Worm (Caenorhabditis elegans) whole organism, L4/young adult: Measurements from ENCODE around the gene C06E8.5.

Source experiments
- W03F9.2 ChIP-seq: fragments of 150-350 bp; optimal IDR thresholded peaks from 2 replicates; lab custom pipeline; 2014; ENCODE audit warnings: missing biosample characterization, missing genetic modification characterization
- dao-5 ChIP-seq: sonication (generic microtip); optimal IDR thresholded peaks from 2 replicates; lab custom pipeline; 2016; ENCODE audit warnings: missing genotype, missing genetic modification characterization, moderate library complexity, missing compliant biosample characterization
- him-1 ChIP-seq: sonication (generic microtip); optimal IDR thresholded peaks from 2 replicates; lab custom pipeline; 2016; ENCODE audit warnings: missing genotype, missing genetic modification reagents, missing genetic modification characterization, missing compliant biosample characterization

Gene C06E8.5

DNA sequence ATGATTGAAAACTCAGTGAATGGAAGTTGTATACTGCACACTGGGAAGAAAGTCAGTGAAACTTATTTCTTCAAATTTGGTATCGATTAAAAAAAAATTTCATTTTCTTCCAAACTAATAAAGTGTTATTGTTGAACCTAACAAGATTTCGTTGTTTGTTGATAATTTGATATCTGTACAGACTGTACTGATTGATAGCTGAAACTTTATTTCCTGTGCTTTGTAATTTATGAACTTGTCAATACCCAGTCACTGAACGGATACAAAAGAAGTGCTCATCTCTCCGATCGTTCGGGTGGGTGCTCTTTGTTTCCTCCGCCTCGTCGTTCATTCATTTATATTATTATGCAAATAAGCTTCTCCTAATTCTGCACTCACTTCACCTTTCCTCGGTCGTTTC is 36.2 kb downstream of the C06E8.5 start, which contains the start of gene F31E3.12:
TSS of gene F31E3.12 (plus strand) at position 301 of the 400 bp plus-strand sequence.
- TF ChIP-seq W03F9.2 (tag; lab: Kevin White, UChicago), result no peak
- no peak for TF ChIP-seq dao-5
- no peak for TF ChIP-seq him-1 (tag; lab: Kevin White, UChicago)

ce11 chrIII:6968655-6969054 is 36.6 kb downstream of the C06E8.5 start:
- no peak for TF ChIP-seq W03F9.2 (tag; lab: Kevin White, UChicago)
- TF ChIP-seq dao-5, result no peak
- no peak for TF ChIP-seq him-1 (tag; lab: Kevin White, UChicago)

ce11 chrIII:6968080-6968639 is 37.1 kb downstream of the C06E8.5 start, which contains the start of gene panl-2:
TSS of gene panl-2 (minus strand) at chrIII:6968130.
- TF ChIP-seq dao-5 (no peak), him-1 (tag; lab: Kevin White, UChicago) (no peak), W03F9.2 (tag; lab: Kevin White, UChicago) (no peak)

ce11 chrIII:6961937-6962504 is 43.2 kb downstream of the C06E8.5 start, which contains the start of the genes rpn-6.1 and F57B9.1:
TSS of gene rpn-6.1 (minus strand) at chrIII:6962001.
TSS of gene F57B9.1 (plus strand) at chrIII:6962090.
- TF ChIP-seq him-1 (tag; lab: Kevin White, UChicago), result no peak
- TF ChIP-seq dao-5, result no peak
- TF ChIP-seq W03F9.2 (tag; lab: Kevin White, UChicago), result no peak

DNA sequence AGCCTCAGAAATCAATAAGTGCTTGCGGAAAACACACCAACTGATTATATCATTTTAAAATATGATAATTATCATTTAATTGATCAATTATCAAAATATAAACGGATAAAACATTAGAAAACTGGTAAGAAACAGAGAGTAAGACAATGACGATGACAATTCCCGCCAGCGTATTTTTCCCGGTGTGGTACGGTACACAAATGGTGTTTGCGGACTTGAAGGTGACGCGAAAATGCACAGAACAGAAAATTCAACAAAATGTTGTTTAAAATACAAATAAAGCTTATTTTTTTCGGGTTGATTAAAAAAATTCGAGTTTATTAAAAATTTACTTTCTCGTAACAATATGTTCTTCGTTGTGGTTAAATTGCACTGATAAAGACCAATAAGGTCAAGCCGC is 44.1 kb downstream of the C06E8.5 start:
- TF ChIP-seq dao-5 (no peak), W03F9.2 (tag; lab: Kevin White, UChicago) (peak; percentile 42)

DNA sequence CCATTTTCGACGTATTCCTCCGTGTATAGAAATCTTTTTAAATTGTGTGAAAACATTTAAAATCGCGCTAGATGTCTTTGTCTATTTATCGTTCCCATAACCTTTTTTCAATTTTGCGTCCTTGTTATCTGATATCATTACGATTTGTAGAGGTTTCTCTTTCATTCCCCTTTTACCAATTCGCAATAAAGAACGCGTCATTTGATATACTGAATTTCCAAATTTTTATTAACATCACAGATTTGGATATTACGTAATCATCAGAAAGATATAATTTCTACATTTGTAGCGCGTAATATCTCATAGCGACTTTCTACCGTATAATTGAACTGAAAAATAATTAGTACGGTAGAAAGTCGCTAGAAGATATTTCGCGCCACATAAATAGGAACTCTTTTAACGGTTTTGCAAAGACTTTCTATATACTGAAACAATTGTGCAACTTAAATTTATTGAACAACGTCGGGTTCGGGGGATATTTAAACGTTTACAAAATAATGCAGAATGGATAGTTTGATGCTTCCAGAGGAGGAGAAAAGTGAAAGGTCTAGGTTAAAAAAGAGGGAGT is 46.5 kb downstream of the C06E8.5 start:
- no peak for TF ChIP-seq W03F9.2 (tag; lab: Kevin White, UChicago)
- TF ChIP-seq dao-5, result no peak
- no peak for TF ChIP-seq him-1 (tag; lab: Kevin White, UChicago)

DNA sequence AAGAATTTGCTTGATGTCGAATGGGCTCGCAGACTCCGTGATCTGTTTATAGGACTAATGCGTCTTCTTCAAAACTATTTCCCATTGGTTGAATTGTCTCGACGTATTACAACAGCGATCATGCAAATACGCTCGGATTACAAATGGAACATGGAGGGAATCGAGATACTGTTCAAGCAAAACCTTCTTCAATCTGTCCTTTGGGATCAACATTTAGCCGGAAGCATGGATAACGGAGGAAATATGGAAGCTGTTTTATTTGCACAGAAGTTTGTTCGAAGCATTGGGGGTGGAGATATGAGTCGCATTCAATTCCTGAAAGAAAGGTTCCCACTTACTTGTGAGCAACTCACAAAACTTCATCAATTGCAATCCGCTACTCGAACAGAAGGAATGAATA is 49.5 kb downstream of the C06E8.5 start:
- TF ChIP-seq dao-5 (no peak), him-1 (tag; lab: Kevin White, UChicago) (no peak), W03F9.2 (tag; lab: Kevin White, UChicago) (no peak)

ce11 chrIII:6953978-6954377 is 51.3 kb downstream of the C06E8.5 start:
- TF ChIP-seq W03F9.2 (tag; lab: Kevin White, UChicago) (no peak), him-1 (tag; lab: Kevin White, UChicago) (no peak), dao-5 (no peak)

DNA sequence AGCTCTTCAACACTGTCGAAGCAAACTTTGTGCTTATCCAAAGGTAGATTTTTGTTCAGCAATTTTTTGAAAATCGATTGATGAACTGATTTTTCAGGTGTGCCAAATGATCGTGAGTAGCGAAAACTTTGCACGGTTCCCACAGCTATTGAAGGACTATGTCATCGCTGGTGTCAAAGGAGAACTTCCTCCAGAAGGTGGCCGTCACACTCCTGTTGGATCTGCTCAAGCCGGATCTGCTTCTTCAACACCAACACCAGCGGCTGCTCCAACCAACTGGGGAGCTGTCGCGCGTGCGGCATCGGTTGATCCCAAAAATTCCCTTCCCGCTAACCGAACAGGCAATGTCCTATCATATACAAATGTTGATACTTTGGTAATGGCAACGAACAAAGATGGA is 51.9 kb downstream of the C06E8.5 start:
- no peak for TF ChIP-seq W03F9.2 (tag; lab: Kevin White, UChicago)
- no peak for TF ChIP-seq him-1 (tag; lab: Kevin White, UChicago)
- TF ChIP-seq dao-5, result no peak
